Fruit fly (Drosophila melanogaster): ENCODE data around the gene CG14154.

dm6 chr3L:10679711-10680154, 38.0 kb downstream of the CG14154 start:
- TF ChIP-seq CG8478 (optimal IDR thresholded peaks at IDR 0.05) (no peak), CTCF (optimal IDR thresholded peaks at IDR 0.05) (no peak)
